Worm (Caenorhabditis elegans) whole organism, early embryonic: ENCODE results near the gene slc-17.1.

Experiments used
- B0310.2 ChIP-seq: sonication (generic microtip); optimal IDR thresholded peaks from 2 replicates; lab custom pipeline; 2016; ENCODE audit warnings: mild to moderate bottlenecking, missing genetic modification characterization, missing compliant biosample characterization
- F13C5.2 ChIP-seq: sonication (generic microtip); optimal IDR thresholded peaks from 2 replicates; lab custom pipeline; 2017; ENCODE audit warnings: mild to moderate bottlenecking, missing genetic modification characterization, inconsistent platforms, missing compliant biosample characterization
- aly-1 ChIP-seq: sonication (generic microtip); optimal IDR thresholded peaks from 2 replicates; lab custom pipeline; 2016; ENCODE audit warnings: missing genetic modification characterization, missing compliant biosample characterization
- ama-1 ChIP-seq: fragments of 150-350 bp; optimal IDR thresholded peaks from 2 replicates; lab custom pipeline; 2014
- ceh-13 ChIP-seq: fragments of 200-800 bp; sonication (Bioruptor generic); optimal IDR thresholded peaks from 2 replicates; lab custom pipeline; 2018; ENCODE audit warnings: mild to moderate bottlenecking, missing genetic modification characterization, missing compliant biosample characterization
- ceh-36 ChIP-seq: sonication (generic microtip); optimal IDR thresholded peaks from 2 replicates; lab custom pipeline; 2016; ENCODE audit warnings: missing genetic modification characterization, inconsistent platforms, missing compliant biosample characterization
- ets-7 ChIP-seq: sonication (generic microtip); optimal IDR thresholded peaks from 2 replicates; lab custom pipeline; 2016; ENCODE audit warnings: missing genotype, missing genetic modification characterization, missing compliant biosample characterization
- flt-1 ChIP-seq: fragments of 200-800 bp; sonication (Bioruptor generic); IDR thresholded peaks from 2 replicates; pipeline ENCODE4 v1.3.6; 2022; ENCODE audit warnings: missing genetic modification characterization, missing compliant biosample characterization
- hmbx-1 ChIP-seq: sonication (generic microtip); optimal IDR thresholded peaks from 2 replicates; lab custom pipeline; 2016; ENCODE audit warnings: mild to moderate bottlenecking, missing genetic modification characterization, missing compliant biosample characterization
- hmg-4 ChIP-seq: fragments of 200-800 bp; sonication (Bioruptor generic); optimal IDR thresholded peaks from 2 replicates; lab custom pipeline; 2018; ENCODE audit warnings: mild to moderate bottlenecking, missing genetic modification characterization, missing compliant biosample characterization
- hnd-1 ChIP-seq: sonication (generic microtip); optimal IDR thresholded peaks from 2 replicates; lab custom pipeline; 2016; ENCODE audit warnings: missing genetic modification characterization, missing compliant biosample characterization
- pes-1 ChIP-seq: fragments of 200-800 bp; sonication (Bioruptor generic); IDR thresholded peaks from 2 replicates; pipeline ENCODE4 v1.3.6; 2022; ENCODE audit warnings: missing genetic modification reagents, missing genetic modification characterization, missing compliant biosample characterization
- scrt-1 ChIP-seq: fragments of 200-800 bp; sonication (Bioruptor generic); IDR thresholded peaks from 2 replicates; pipeline ENCODE4 v1.3.6; 2022; ENCODE audit warnings: missing genetic modification characterization, missing compliant biosample characterization
- sea-1 ChIP-seq: fragments of 200-800 bp; sonication (Bioruptor generic); conservative IDR thresholded peaks from 2 replicates; pipeline ENCODE4 v1.3.6; 2022; ENCODE audit warnings: missing genetic modification characterization, missing compliant biosample characterization
- tbx-11 ChIP-seq: fragments of 200-800 bp; sonication (Bioruptor generic); IDR thresholded peaks from 2 replicates; pipeline ENCODE4 v1.3.6; 2022; ENCODE audit warnings: missing genetic modification characterization, missing compliant biosample characterization
- tbx-37 ChIP-seq: fragments of 200-800 bp; sonication (Bioruptor generic); conservative IDR thresholded peaks from 2 replicates; pipeline ENCODE4 v1.3.6; 2022; ENCODE audit warnings: missing genetic modification reagents, missing genetic modification characterization, missing compliant biosample characterization
- tra-4 ChIP-seq: sonication (generic microtip); optimal IDR thresholded peaks from 2 replicates; lab custom pipeline; 2017; ENCODE audit warnings: missing genetic modification characterization, missing compliant biosample characterization

The slc-17.1 gene

DNA sequence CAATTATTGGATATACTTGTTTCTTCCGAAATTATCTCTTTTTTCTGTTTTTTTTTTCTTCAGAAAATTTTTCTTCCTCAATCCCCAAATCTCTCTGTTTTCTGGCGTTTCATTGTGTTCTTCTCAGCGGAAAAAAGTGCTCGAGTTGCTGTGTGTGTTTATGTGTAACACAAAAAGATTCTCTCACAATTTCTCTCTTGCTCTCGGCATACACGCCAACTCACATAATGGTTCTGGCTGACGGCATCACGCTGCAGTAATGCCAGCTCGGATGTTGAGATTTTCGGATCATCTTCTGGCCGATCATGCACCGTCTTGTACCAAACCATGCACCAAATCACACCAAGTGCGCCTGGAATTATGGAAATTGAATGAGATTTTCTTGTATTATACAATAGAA lies 2.7 kb downstream of the slc-17.1 start:
- TF ChIP-seq scrt-1 (GFP tag; lab: Robert Waterston, UW) (no peak), sea-1 (no peak), tra-4 (tag; lab: Kevin White, UChicago) (no peak), F13C5.2 (tag; lab: Kevin White, UChicago) (no peak), flt-1 (GFP tag; lab: Robert Waterston, UW) (no peak), tbx-11 (GFP tag; lab: Robert Waterston, UW) (no peak), tbx-37 (GFP tag; lab: Robert Waterston, UW) (no peak), ceh-36 (no peak), hmbx-1 (no peak), hmg-4 (no peak), ama-1 (lab: Kevin White, UChicago) (no peak), ceh-13 (no peak), ets-7 (no peak)

DNA sequence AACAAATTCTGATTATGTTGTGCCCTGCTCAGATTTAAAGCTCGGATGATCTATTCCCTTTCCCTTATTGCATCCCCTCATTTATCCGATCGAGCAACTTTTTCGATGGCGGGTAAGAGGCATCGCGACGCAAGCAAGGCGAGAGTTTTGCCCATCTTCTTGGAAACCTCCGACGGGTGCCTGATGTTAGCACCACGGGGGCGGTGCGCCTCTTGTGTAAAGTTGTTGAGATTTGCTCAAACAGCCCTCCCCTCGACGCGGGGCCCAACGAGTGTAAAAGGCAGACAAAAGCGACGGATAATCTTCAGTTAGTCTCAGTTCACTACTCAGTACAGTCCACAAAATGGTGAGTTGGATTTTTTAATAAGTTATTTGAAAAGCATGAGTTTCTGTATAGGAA lies 5.8 kb downstream of the slc-17.1 start, which contains the start of gene mlc-1:
Gene mlc-1, plus strand, starts transcription at position 324 of the 400 bp plus-strand sequence.
- TF ChIP-seq ceh-36 (no peak), ceh-13 (no peak), tbx-37 (GFP tag; lab: Robert Waterston, UW) (no peak), hmg-4 (no peak), hmbx-1 (no peak), scrt-1 (GFP tag; lab: Robert Waterston, UW) (no peak), ets-7 (no peak), flt-1 (GFP tag; lab: Robert Waterston, UW) (no peak), ama-1 (lab: Kevin White, UChicago) (no peak), tra-4 (tag; lab: Kevin White, UChicago) (no peak), B0310.2 (tag; lab: Kevin White, UChicago) (no peak), hnd-1 (no peak), tbx-11 (GFP tag; lab: Robert Waterston, UW) (no peak), F13C5.2 (tag; lab: Kevin White, UChicago) (no peak), pes-1 (no peak), aly-1 (tag; lab: Kevin White, UChicago) (no peak), sea-1 (no peak)

DNA sequence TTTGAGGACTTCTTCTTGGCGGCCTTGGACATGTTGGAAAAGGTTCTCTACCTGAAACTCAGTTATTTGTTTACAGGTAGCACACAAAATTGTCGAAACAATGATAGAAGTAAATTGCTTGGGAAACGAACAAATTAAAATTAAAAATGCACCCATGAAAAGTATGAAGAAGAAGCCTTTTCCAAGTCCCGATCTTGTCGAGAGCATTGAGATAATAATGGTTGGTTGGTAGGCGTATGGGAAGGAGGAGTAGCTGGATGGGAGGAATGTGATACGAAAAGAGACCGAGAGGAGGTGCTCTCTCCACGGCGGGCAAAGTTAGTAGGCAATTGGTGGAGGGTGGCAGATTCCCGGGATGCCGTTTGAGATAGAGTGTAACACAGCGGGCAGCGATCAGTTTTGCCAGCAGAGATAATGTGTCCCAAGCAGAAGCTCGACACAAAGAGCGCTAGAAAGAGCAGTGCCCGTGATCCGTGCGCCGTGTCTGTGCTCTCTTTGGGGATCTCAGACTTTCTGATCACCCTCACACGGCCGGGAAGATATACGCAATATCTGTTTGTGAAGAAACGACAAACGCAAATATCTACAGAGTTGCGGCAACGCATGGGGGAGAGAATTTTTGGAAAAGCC lies 8.1 kb downstream of the slc-17.1 start, which contains the start of gene mlc-2:
Gene mlc-2, minus strand, starts transcription at position 51 of the 630 bp plus-strand sequence.
- TF ChIP-seq ama-1 (lab: Kevin White, UChicago) (no peak), hmg-4 (peak; percentile 7), aly-1 (tag; lab: Kevin White, UChicago) (peak; percentile 56)

DNA sequence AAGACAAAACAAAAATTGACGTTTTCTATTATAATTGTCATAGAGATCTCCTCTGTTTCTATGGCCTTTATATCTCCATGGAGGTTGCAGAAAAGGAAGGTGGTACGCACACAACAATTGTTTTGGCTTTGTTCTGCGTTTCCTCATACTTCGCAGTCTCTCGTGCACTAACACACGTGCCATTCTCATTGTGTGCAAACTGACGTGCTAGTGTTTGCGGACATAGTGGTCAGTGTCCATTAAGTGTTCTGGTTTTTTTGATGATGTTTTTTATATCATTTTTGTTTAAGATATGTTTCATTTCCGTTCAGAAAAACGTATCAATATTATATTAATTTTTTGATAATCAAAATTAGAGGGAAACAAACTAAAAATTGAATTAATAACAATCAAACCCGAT lies 13.3 kb downstream of the slc-17.1 start, which contains the start of gene C36E6.2:
Gene C36E6.2, plus strand, starts transcription at position 261 of the 400 bp plus-strand sequence.
- peak; percentile 39 for TF ChIP-seq hmg-4
- TF ChIP-seq hnd-1, result no peak
- TF ChIP-seq scrt-1 (GFP tag; lab: Robert Waterston, UW), result 0 out of 2 replicates have a peak, but pooled peaks have one; percentile 33

DNA sequence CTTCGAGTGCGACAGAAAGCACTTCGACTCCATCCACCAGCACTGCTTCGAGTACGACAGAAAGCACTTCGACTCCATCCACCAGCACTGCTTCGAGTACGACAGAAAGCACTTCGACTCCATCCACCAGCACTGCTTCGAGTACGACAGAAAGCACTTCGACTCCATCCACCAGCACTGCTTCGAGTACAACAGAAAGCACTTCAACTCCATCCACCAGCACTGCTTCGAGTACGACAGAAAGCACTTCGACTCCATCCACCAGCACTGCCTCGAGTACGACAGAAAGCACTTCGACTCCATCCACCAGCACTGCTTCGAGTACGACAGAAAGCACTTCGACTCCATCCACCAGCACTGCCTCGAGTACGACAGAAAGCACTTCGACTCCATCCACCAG lies 17.5 kb downstream of the slc-17.1 start:
- 0 out of 2 replicates have a peak, but pooled peaks have one; percentile 19 for TF ChIP-seq flt-1 (GFP tag; lab: Robert Waterston, UW)

DNA sequence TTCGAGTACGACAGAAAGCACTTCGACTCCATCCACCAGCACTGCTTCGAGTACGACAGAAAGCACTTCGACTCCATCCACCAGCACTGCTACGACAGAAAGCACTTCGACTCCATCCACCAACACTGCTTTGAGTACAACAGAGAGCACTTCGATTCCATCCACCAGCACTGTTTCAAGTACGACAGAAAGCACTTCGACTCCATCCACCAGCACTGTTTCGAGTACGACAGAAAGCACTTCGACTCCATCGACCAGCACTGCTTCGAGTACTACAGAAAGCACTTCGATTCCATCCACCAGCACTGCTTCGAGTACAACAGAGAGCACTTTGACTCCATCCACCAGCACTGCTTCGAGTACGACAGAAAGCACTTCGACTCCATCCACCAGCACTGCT lies 19.5 kb downstream of the slc-17.1 start:
- TF ChIP-seq scrt-1 (GFP tag; lab: Robert Waterston, UW), result peak; percentile 27; the same call in 1 of the 2 replicates

DNA sequence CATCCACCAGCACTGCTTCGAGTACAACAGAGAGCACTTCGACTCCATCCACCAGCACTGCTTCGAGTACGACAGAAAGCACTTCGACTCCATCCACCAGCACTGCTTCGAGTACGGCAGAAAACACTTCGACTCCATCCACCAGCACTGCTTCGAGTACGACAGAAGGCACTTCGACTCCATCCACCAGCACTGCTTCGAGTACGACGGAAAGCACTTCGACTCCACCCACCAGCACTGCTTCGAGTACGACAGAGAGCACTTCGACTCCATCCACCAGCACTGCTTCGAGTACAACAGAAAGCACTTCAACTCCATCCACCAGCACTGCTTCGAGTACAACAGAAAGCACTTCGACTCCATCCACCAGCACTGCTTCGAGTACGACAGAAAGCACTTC lies 20.0 kb downstream of the slc-17.1 start:
- peak; percentile 32 for TF ChIP-seq scrt-1 (GFP tag; lab: Robert Waterston, UW)

DNA sequence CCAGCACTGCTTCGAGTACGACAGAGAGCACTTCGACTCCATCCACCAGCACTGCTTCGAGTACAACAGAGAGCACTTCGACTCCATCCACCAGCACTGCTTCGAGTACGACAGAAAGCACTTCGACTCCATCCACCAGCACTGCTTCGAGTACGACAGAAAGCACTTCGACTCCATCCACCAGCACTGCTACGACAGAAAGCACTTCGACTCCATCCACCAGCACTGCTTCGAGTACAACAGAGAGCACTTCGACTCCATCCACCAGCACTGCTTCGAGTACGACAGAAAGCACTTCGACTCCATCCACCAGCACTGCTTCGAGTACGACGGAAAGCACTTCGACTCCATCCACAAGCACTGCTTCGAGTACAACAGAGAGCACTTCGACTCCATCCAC lies 22.2 kb downstream of the slc-17.1 start:
- TF ChIP-seq tbx-37 (GFP tag; lab: Robert Waterston, UW) (0 out of 2 replicates have a peak, but pooled peaks have one; percentile 46), scrt-1 (GFP tag; lab: Robert Waterston, UW) (peak; percentile 73; the same call in 1 of the 2 replicates)

DNA sequence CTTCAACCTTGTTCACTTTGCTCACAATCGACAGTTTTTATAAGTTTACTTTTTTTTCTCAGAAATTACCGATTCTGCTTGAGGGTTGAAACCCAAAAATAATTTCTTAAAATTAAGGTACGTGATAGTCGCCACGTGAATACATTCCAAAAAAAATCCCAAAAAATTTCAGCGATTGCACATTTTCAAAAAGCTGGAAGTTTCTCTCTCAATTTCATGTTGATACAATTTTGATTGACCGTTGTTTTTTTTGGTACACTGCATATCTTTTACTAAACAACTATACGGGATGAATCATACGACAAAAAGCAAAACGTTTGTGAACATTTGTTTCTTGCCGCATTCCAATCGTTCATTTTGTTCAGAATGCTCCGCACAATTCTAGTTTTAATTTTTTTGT lies 26.3 kb downstream of the slc-17.1 start, which contains the start of gene C36E6.8:
Gene C36E6.8, plus strand, starts transcription at position 301 of the 400 bp plus-strand sequence.
- no peak for TF ChIP-seq F13C5.2 (tag; lab: Kevin White, UChicago)
- TF ChIP-seq tbx-37 (GFP tag; lab: Robert Waterston, UW), result no peak

DNA sequence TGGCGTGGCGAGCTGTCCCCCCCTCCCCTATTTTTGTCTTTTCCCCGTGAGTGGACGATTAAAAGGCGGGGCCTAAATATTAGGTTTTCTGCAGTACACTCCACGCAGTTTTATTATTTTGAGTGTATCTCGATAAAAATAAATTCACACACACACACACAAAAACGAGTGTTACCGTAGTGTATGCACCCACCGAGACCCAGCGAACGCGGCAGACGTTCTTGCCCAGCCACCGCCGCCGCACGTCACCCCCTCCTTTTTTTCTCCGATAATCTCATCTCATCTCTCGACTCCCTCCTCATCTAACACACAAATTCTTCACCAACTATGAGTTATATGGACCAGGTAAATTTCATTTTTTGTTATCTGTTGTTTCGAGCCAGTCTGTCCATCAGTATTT lies 30.5 kb downstream of the slc-17.1 start, which contains the start of gene fubl-3:
Gene fubl-3, plus strand, starts transcription at position 212 of the 400 bp plus-strand sequence.
- TF ChIP-seq tbx-37 (GFP tag; lab: Robert Waterston, UW) (0 out of 2 replicates have a peak, but pooled peaks have one; percentile 7), sea-1 (no peak), ama-1 (lab: Kevin White, UChicago) (no peak)
